Worm (Caenorhabditis elegans) whole organism, young adult: Measurements from ENCODE around the gene T22C8.4.

Source experiments
- efl-1 ChIP-seq: fragments of 150-350 bp; optimal IDR thresholded peaks from 2 replicates; lab custom pipeline; 2014; ENCODE audit warnings: missing biosample characterization, missing genetic modification reagents, missing genetic modification characterization
- hlh-12 ChIP-seq: sonication (generic microtip); optimal IDR thresholded peaks from 2 replicates; lab custom pipeline; 2016; ENCODE audit warnings: missing genetic modification characterization, missing compliant biosample characterization
- snpc-1.1 ChIP-seq: sonication (generic microtip); optimal IDR thresholded peaks from 2 replicates; lab custom pipeline; 2017; ENCODE audit warnings: missing genetic modification characterization, mild to moderate bottlenecking, missing compliant biosample characterization, antibody characterized with exemption, moderate library complexity, missing genotype, missing genetic modification reagents; ENCODE audit not compliant: insufficient read depth
- ztf-3 ChIP-seq: fragments of 200-800 bp; sonication (Bioruptor generic); optimal IDR thresholded peaks from 2 replicates; lab custom pipeline; 2018; ENCODE audit warnings: mild to moderate bottlenecking, missing genetic modification characterization, missing compliant biosample characterization

- TF ChIP-seq efl-1 (GFP tag; lab: Kevin White, UChicago), result no peak
- TF ChIP-seq hlh-12 (tag; lab: Kevin White, UChicago), result no peak
- TF ChIP-seq snpc-1.1 (tag; lab: Kevin White, UChicago), result no peak
- no peak for TF ChIP-seq ztf-3 (GFP tag; lab: Kevin White, UChicago)
Measured at ce11 chrII:8612470-8612869, 10.8 kb downstream of the T22C8.4 start, which contains the start of gene T22C8.1.
